Worm (Caenorhabditis elegans) whole organism, L4/young adult: ENCODE data around the gene hpo-12.

Source experiments
- W03F9.2 ChIP-seq: fragments of 150-350 bp; optimal IDR thresholded peaks from 2 replicates; lab custom pipeline; 2014; ENCODE audit warnings: missing biosample characterization, missing genetic modification characterization
- dao-5 ChIP-seq: sonication (generic microtip); optimal IDR thresholded peaks from 2 replicates; lab custom pipeline; 2016; ENCODE audit warnings: missing genotype, missing genetic modification characterization, moderate library complexity, missing compliant biosample characterization
- him-1 ChIP-seq: sonication (generic microtip); optimal IDR thresholded peaks from 2 replicates; lab custom pipeline; 2016; ENCODE audit warnings: missing genotype, missing genetic modification reagents, missing genetic modification characterization, missing compliant biosample characterization

ce11 chrIV:12238851-12239250, 44.1 kb upstream of the hpo-12 start, which contains the start of gene sre-19:
- TF ChIP-seq W03F9.2 (tag; lab: Kevin White, UChicago): no peak
- no peak for TF ChIP-seq him-1 (tag; lab: Kevin White, UChicago)
- TF ChIP-seq dao-5 (tag; lab: Kevin White, UChicago): no peak
